Worm (Caenorhabditis elegans) whole organism, mixed stage, embryonic: ENCODE data around the gene sma-2.
A peak's percentile ranks its signal among the peaks of the same experiment; 100 is the strongest.

Source experiments
- M03D4.4 ChIP-seq: sonication (generic microtip); optimal IDR thresholded peaks from 2 replicates; lab custom pipeline; 2017; ENCODE audit warnings: mild to moderate bottlenecking, missing genetic modification characterization, missing compliant biosample characterization
- bed-3 ChIP-seq: fragments of 200-800 bp; sonication (Bioruptor generic); optimal IDR thresholded peaks from 3 replicates; lab custom pipeline; 2018; ENCODE audit warnings: mild to moderate bottlenecking, missing genetic modification characterization, moderate library complexity, missing compliant biosample characterization
- blmp-1 ChIP-seq: fragments of 150-350 bp; optimal IDR thresholded peaks from 2 replicates; lab custom pipeline; 2014; ENCODE audit warnings: missing biosample characterization, missing genetic modification characterization
- ceh-39 ChIP-seq: fragments of 150-350 bp; optimal IDR thresholded peaks from 2 replicates; lab custom pipeline; 2014; ENCODE audit warnings: missing biosample characterization, missing genetic modification characterization
- ceh-43 ChIP-seq: fragments of 200-800 bp; sonication (Bioruptor generic); optimal IDR thresholded peaks from 2 replicates; lab custom pipeline; 2018; ENCODE audit warnings: mild to moderate bottlenecking, missing genetic modification characterization, moderate library complexity, missing compliant biosample characterization
- ceh-83 ChIP-seq: fragments of 200-800 bp; sonication (Bioruptor generic); optimal IDR thresholded peaks from 2 replicates; lab custom pipeline; 2018; ENCODE audit warnings: mild to moderate bottlenecking, missing genetic modification characterization, missing compliant biosample characterization
- ces-1 ChIP-seq: fragments of 150-350 bp; optimal IDR thresholded peaks from 2 replicates; lab custom pipeline; 2014; ENCODE audit warnings: missing biosample characterization, missing genetic modification reagents, missing genetic modification characterization
- cnd-1 ChIP-seq: fragments of 200-800 bp; sonication (Bioruptor generic); optimal IDR thresholded peaks from 2 replicates; lab custom pipeline; 2018; ENCODE audit warnings: mild to moderate bottlenecking, missing genetic modification characterization, missing compliant biosample characterization
- drap-1 ChIP-seq: fragments of 200-800 bp; sonication (Bioruptor generic); optimal IDR thresholded peaks from 3 replicates; lab custom pipeline; 2018; ENCODE audit warnings: mild to moderate bottlenecking, missing genetic modification characterization, missing compliant biosample characterization
- elt-1 ChIP-seq: sonication (generic microtip); optimal IDR thresholded peaks from 2 replicates; lab custom pipeline; 2017; ENCODE audit warnings: missing genetic modification characterization, mild to moderate bottlenecking, missing compliant biosample characterization, antibody characterized with exemption, moderate library complexity, borderline replicate concordance; ENCODE audit not compliant: insufficient read depth
- elt-3 ChIP-seq: fragments of 150-350 bp; optimal IDR thresholded peaks from 2 replicates; lab custom pipeline; 2014; ENCODE audit warnings: missing biosample characterization, missing genetic modification characterization
- flh-1 ChIP-seq: fragments of 200-800 bp; sonication (Bioruptor generic); optimal IDR thresholded peaks from 2 replicates; lab custom pipeline; 2018; ENCODE audit warnings: mild to moderate bottlenecking, missing genetic modification characterization, moderate library complexity, missing compliant biosample characterization
- ham-2 ChIP-seq: fragments of 200-800 bp; sonication (Bioruptor generic); optimal IDR thresholded peaks from 2 replicates; lab custom pipeline; 2018; ENCODE audit warnings: mild to moderate bottlenecking, missing genetic modification characterization, missing compliant biosample characterization
- hlh-1 ChIP-seq: fragments of 150-350 bp; optimal IDR thresholded peaks from 2 replicates; lab custom pipeline; 2014; ENCODE audit warnings: missing biosample characterization, missing genetic modification reagents, missing genetic modification characterization
- lin-13 ChIP-seq: fragments of 150-350 bp; optimal IDR thresholded peaks from 2 replicates; lab custom pipeline; 2014; ENCODE audit warnings: missing biosample characterization, missing genetic modification characterization
- lin-32 ChIP-seq: fragments of 200-800 bp; sonication (Bioruptor generic); optimal IDR thresholded peaks from 2 replicates; lab custom pipeline; 2018; ENCODE audit warnings: mild to moderate bottlenecking, missing genetic modification characterization, missing compliant biosample characterization
- lsy-2 ChIP-seq: fragments of 150-350 bp; optimal IDR thresholded peaks from 2 replicates; lab custom pipeline; 2014; ENCODE audit warnings: missing biosample characterization, missing genetic modification characterization
- mab-5 ChIP-seq: fragments of 150-350 bp; optimal IDR thresholded peaks from 2 replicates; lab custom pipeline; 2014; ENCODE audit warnings: missing biosample characterization, missing genetic modification characterization
- mep-1 ChIP-seq: fragments of 150-350 bp; optimal IDR thresholded peaks from 2 replicates; lab custom pipeline; 2017; ENCODE audit warnings: missing biosample characterization, missing genetic modification reagents, missing genetic modification characterization, inconsistent platforms
- mls-2 ChIP-seq: sonication (generic microtip); optimal IDR thresholded peaks from 2 replicates; lab custom pipeline; 2016; ENCODE audit warnings: mild to moderate bottlenecking, missing genetic modification characterization, moderate library complexity, missing compliant biosample characterization
- nhr-12 ChIP-seq: fragments of 150-350 bp; optimal IDR thresholded peaks from 2 replicates; lab custom pipeline; 2014; ENCODE audit warnings: missing biosample characterization, missing genetic modification characterization
- nhr-237 ChIP-seq: fragments of 150-350 bp; optimal IDR thresholded peaks from 2 replicates; lab custom pipeline; 2014; ENCODE audit warnings: missing biosample characterization, missing genetic modification characterization
- nhr-76 ChIP-seq: sonication (generic microtip); optimal IDR thresholded peaks from 2 replicates; lab custom pipeline; 2017; ENCODE audit warnings: missing biosample characterization, missing genetic modification characterization
- pha-4 ChIP-seq: fragments of 150-350 bp; optimal IDR thresholded peaks from 2 replicates; lab custom pipeline; 2018; ENCODE audit warnings: missing biosample characterization, missing genetic modification reagents, missing genetic modification characterization
- sem-2 ChIP-seq: fragments of 200-800 bp; sonication (Bioruptor generic); optimal IDR thresholded peaks from 2 replicates; lab custom pipeline; 2018; ENCODE audit warnings: mild to moderate bottlenecking, missing genetic modification characterization, missing compliant biosample characterization
- snpc-4 ChIP-seq: fragments of 150-350 bp; optimal IDR thresholded peaks from 2 replicates; lab custom pipeline; 2014; ENCODE audit warnings: missing biosample characterization, missing genetic modification characterization
- tbx-8 ChIP-seq: fragments of 200-800 bp; sonication (Bioruptor generic); optimal IDR thresholded peaks from 2 replicates; lab custom pipeline; 2018; ENCODE audit warnings: mild to moderate bottlenecking, missing genetic modification characterization, moderate library complexity, missing compliant biosample characterization
- unc-120 ChIP-seq: sonication (generic microtip); optimal IDR thresholded peaks from 2 replicates; lab custom pipeline; 2017; ENCODE audit warnings: missing genetic modification characterization, missing compliant biosample characterization; ENCODE audit not compliant: poor library complexity, severe bottlenecking
- unc-39 ChIP-seq: fragments of 150-350 bp; optimal IDR thresholded peaks from 2 replicates; lab custom pipeline; 2014; ENCODE audit warnings: missing biosample characterization, missing genetic modification characterization
- unc-62 ChIP-seq: fragments of 150-350 bp; optimal IDR thresholded peaks from 2 replicates; lab custom pipeline; 2014; ENCODE audit warnings: missing biosample characterization, missing genetic modification reagents, missing genetic modification characterization
- zip-8 ChIP-seq: fragments of 150-350 bp; optimal IDR thresholded peaks from 2 replicates; lab custom pipeline; 2014; ENCODE audit warnings: missing biosample characterization, missing genetic modification characterization
- ztf-11 ChIP-seq: fragments of 150-350 bp; optimal IDR thresholded peaks from 2 replicates; lab custom pipeline; 2014; ENCODE audit warnings: missing biosample characterization, missing genetic modification characterization

Gene sma-2

ce11 chrIII:8750606-8751005 lies 1.1 kb downstream of the sma-2 start, which contains the start of gene ugtp-1:
TSS of gene ugtp-1 (minus strand) at chrIII:8750706.
- TF ChIP-seq ceh-83 (GFP tag; lab: Kevin White, UChicago) (no peak), elt-1 (tag; lab: Kevin White, UChicago) (peak; percentile 1)

- TF ChIP-seq unc-62 (GFP tag; lab: Kevin White, UChicago) = no peak
- no peak for TF ChIP-seq tbx-8
- no peak for TF ChIP-seq drap-1 (GFP tag; lab: Kevin White, UChicago)
- TF ChIP-seq mab-5 (tag; lab: Kevin White, UChicago) = no peak
- no peak for TF ChIP-seq flh-1 (GFP tag; lab: Kevin White, UChicago)
- TF ChIP-seq ztf-11 (tag; lab: Kevin White, UChicago) = no peak
- no peak for TF ChIP-seq nhr-76 (tag; lab: Kevin White, UChicago)
- TF ChIP-seq blmp-1 (tag; lab: Kevin White, UChicago) = no peak
- TF ChIP-seq lin-32 (GFP tag; lab: Kevin White, UChicago) = no peak
- no peak for TF ChIP-seq lsy-2 (tag; lab: Kevin White, UChicago)
- no peak for TF ChIP-seq elt-3 (tag; lab: Kevin White, UChicago)
- no peak for TF ChIP-seq hlh-1
- no peak for TF ChIP-seq M03D4.4 (tag; lab: Kevin White, UChicago)
- TF ChIP-seq nhr-12 (tag; lab: Kevin White, UChicago) = no peak
- TF ChIP-seq nhr-237 (tag; lab: Kevin White, UChicago) = no peak
- TF ChIP-seq ceh-83 (GFP tag; lab: Kevin White, UChicago) = no peak
- TF ChIP-seq pha-4 (tag; lab: Kevin White, UChicago) = no peak
- TF ChIP-seq cnd-1 (tag; lab: Kevin White, UChicago) = no peak
- TF ChIP-seq unc-39 (tag; lab: Kevin White, UChicago) = no peak
- TF ChIP-seq, all 35 proteins: peak for 0
These were observed 5.2 kb downstream of the sma-2 start, which contains the start of gene tomm-70 for ce11 chrIII:8754682-8755081. TSS of gene tomm-70 (minus strand) at chrIII:8754750.

ce11 chrIII:8761040-8761654 lies 11.7 kb downstream of the sma-2 start, which contains the start of gene aak-1:
TSS of gene aak-1 (minus strand) at chrIII:8761090.
- TF ChIP-seq snpc-4 (no peak), mep-1 (tag; lab: Kevin White, UChicago) (no peak), lin-13 (tag; lab: Kevin White, UChicago) (no peak), ztf-11 (tag; lab: Kevin White, UChicago) (no peak), blmp-1 (tag; lab: Kevin White, UChicago) (no peak), cnd-1 (tag; lab: Kevin White, UChicago) (no peak), ceh-39 (tag; lab: Kevin White, UChicago) (no peak), elt-3 (tag; lab: Kevin White, UChicago) (no peak), ces-1 (GFP tag; lab: Kevin White, UChicago) (no peak), lin-32 (GFP tag; lab: Kevin White, UChicago) (no peak), drap-1 (GFP tag; lab: Kevin White, UChicago) (no peak), sem-2 (GFP tag; lab: Kevin White, UChicago) (no peak), tbx-8 (no peak), ham-2 (no peak), ceh-83 (GFP tag; lab: Kevin White, UChicago) (no peak), nhr-237 (tag; lab: Kevin White, UChicago) (no peak)

ce11 chrIII:8762016-8762415 lies 12.5 kb downstream of the sma-2 start:
- no peak for TF ChIP-seq cnd-1 (tag; lab: Kevin White, UChicago)
- TF ChIP-seq snpc-4 = no peak
- TF ChIP-seq ceh-39 (tag; lab: Kevin White, UChicago) = no peak
- no peak for TF ChIP-seq bed-3 (GFP tag; lab: Kevin White, UChicago)
- TF ChIP-seq flh-1 (GFP tag; lab: Kevin White, UChicago) = no peak
- TF ChIP-seq ceh-43 (GFP tag; lab: Kevin White, UChicago) = no peak
- TF ChIP-seq nhr-76 (tag; lab: Kevin White, UChicago) = no peak
- no peak for TF ChIP-seq zip-8 (tag; lab: Kevin White, UChicago)
- TF ChIP-seq ceh-83 (GFP tag; lab: Kevin White, UChicago) = no peak
- TF ChIP-seq mls-2 (tag; lab: Kevin White, UChicago) = no peak
- no peak for TF ChIP-seq pha-4 (tag; lab: Kevin White, UChicago)
- TF ChIP-seq unc-120 = no peak
- no peak for TF ChIP-seq drap-1 (GFP tag; lab: Kevin White, UChicago)
- TF ChIP-seq tbx-8 = no peak
- TF ChIP-seq elt-1 (tag; lab: Kevin White, UChicago) = no peak
- TF ChIP-seq, all 35 proteins: peak for 0
